Worm (Caenorhabditis elegans) whole organism, mixed stage, embryonic: ENCODE results near the gene R11G11.16.

ENCODE experiments used
- blmp-1 ChIP-seq: fragments of 150-350 bp; optimal IDR thresholded peaks from 2 replicates; lab custom pipeline; 2014; ENCODE audit warnings: missing biosample characterization, missing genetic modification characterization
- ces-1 ChIP-seq: fragments of 150-350 bp; optimal IDR thresholded peaks from 2 replicates; lab custom pipeline; 2014; ENCODE audit warnings: missing biosample characterization, missing genetic modification reagents, missing genetic modification characterization
- elt-1 ChIP-seq: sonication (generic microtip); optimal IDR thresholded peaks from 2 replicates; lab custom pipeline; 2017; ENCODE audit warnings: missing genetic modification characterization, mild to moderate bottlenecking, missing compliant biosample characterization, antibody characterized with exemption, moderate library complexity, borderline replicate concordance; ENCODE audit not compliant: insufficient read depth
- elt-3 ChIP-seq: fragments of 150-350 bp; optimal IDR thresholded peaks from 2 replicates; lab custom pipeline; 2014; ENCODE audit warnings: missing biosample characterization, missing genetic modification characterization
- sem-2 ChIP-seq: fragments of 200-800 bp; sonication (Bioruptor generic); optimal IDR thresholded peaks from 2 replicates; lab custom pipeline; 2018; ENCODE audit warnings: mild to moderate bottlenecking, missing genetic modification characterization, missing compliant biosample characterization
- snpc-4 ChIP-seq: fragments of 150-350 bp; optimal IDR thresholded peaks from 2 replicates; lab custom pipeline; 2014; ENCODE audit warnings: missing biosample characterization, missing genetic modification characterization
- tbx-8 ChIP-seq: fragments of 200-800 bp; sonication (Bioruptor generic); optimal IDR thresholded peaks from 2 replicates; lab custom pipeline; 2018; ENCODE audit warnings: mild to moderate bottlenecking, missing genetic modification characterization, moderate library complexity, missing compliant biosample characterization
- ztf-11 ChIP-seq: fragments of 150-350 bp; optimal IDR thresholded peaks from 2 replicates; lab custom pipeline; 2014; ENCODE audit warnings: missing biosample characterization, missing genetic modification characterization

DNA sequence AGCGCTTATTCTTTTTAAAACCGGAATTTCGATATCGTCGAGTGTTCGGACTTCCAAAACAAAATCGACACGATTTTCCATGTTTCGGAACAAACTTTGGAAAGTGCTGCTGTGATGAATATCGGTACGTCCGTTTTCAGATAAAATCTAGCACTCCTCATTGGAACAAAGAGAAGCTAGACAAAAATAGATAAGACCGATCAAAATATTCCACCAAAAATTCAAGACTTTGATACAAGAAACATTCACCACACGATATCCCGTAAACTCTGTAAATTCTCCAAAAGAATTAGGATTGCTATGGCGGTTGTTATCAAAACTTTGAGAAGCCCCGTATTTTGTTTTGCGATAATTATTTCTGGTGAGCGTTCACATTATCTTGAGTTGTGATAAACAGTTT lies 18.2 kb upstream of the R11G11.16 start, which contains the start of gene C14C6.3:
- TF ChIP-seq blmp-1 (no peak), elt-1 (tag; lab: Kevin White, UChicago) (no peak), sem-2 (GFP tag; lab: Kevin White, UChicago) (no peak), ztf-11 (tag; lab: Kevin White, UChicago) (no peak), ces-1 (GFP tag; lab: Kevin White, UChicago) (no peak), elt-3 (tag; lab: Kevin White, UChicago) (no peak), tbx-8 (GFP tag; lab: Kevin White, UChicago) (no peak), snpc-4 (no peak)
